Fruit fly (Drosophila melanogaster): ENCODE results near the gene CG9213.

The CG9213 gene

dm6 chrX:15610957-15611356, 36.6 kb upstream of the CG9213 start (continued):
- TF ChIP-seq Dfd (GFP tag; optimal IDR thresholded peaks at IDR 0.05) = no peak
- no peak for TF ChIP-seq psq (GFP tag; optimal IDR thresholded peaks at IDR 0.05)
- no peak for TF ChIP-seq Jra (GFP tag; optimal IDR thresholded peaks at IDR 0.05)
- no peak for TF ChIP-seq dmrt93B (GFP tag; optimal IDR thresholded peaks at IDR 0.05)
- TF ChIP-seq sv (GFP tag; optimal IDR thresholded peaks at IDR 0.05) = no peak
- no peak for TF ChIP-seq Dif (GFP tag; optimal IDR thresholded peaks at IDR 0.05; ENCODE audit: partially characterized antibody)

- no peak for TF ChIP-seq tai (GFP tag; optimal IDR thresholded peaks at IDR 0.05)
- TF ChIP-seq usp (GFP tag; optimal IDR thresholded peaks at IDR 0.05) = no peak
- TF ChIP-seq N (GFP tag; optimal IDR thresholded peaks at IDR 0.05) = no peak
- no peak for TF ChIP-seq fru (GFP tag; optimal IDR thresholded peaks at IDR 0.05)
- no peak for TF ChIP-seq sv (GFP tag; optimal IDR thresholded peaks at IDR 0.05)
- no peak for TF ChIP-seq dmrt93B (GFP tag; optimal IDR thresholded peaks at IDR 0.05)
- TF ChIP-seq psq (GFP tag; optimal IDR thresholded peaks at IDR 0.05) = no peak
- no peak for TF ChIP-seq Hr78 (GFP tag; optimal IDR thresholded peaks at IDR 0.05)
- no peak for TF ChIP-seq h (GFP tag; optimal IDR thresholded peaks at IDR 0.05)
- no peak for TF ChIP-seq pan (optimal IDR thresholded peaks at IDR 0.05)
- TF ChIP-seq Dif (GFP tag; optimal IDR thresholded peaks at IDR 0.05; ENCODE audit: partially characterized antibody) = no peak
- TF ChIP-seq Vsx2 (GFP tag; optimal IDR thresholded peaks at IDR 0.05; ENCODE audit: partially characterized antibody) = no peak
- no peak for TF ChIP-seq Mio (GFP tag; optimal IDR thresholded peaks at IDR 0.05)
- TF ChIP-seq brk (GFP tag; optimal IDR thresholded peaks at IDR 0.05) = no peak
- no peak for TF ChIP-seq jim (GFP tag; optimal IDR thresholded peaks at IDR 0.05)
Observed at dm6 chrX:15610173-15610572, 35.8 kb upstream of the CG9213 start.

- TF ChIP-seq Rel (GFP tag; optimal IDR thresholded peaks at IDR 0.05) (no peak), Rel (tag; optimal IDR thresholded peaks at IDR 0.05) (no peak), dmrt93B (GFP tag; optimal IDR thresholded peaks at IDR 0.05) (no peak), psq (GFP tag; optimal IDR thresholded peaks at IDR 0.05) (no peak), Dif (GFP tag; optimal IDR thresholded peaks at IDR 0.05; ENCODE audit: partially characterized antibody) (no peak), Sp1 (GFP tag; optimal IDR thresholded peaks at IDR 0.05) (no peak), Jra (GFP tag; optimal IDR thresholded peaks at IDR 0.05) (no peak), Vsx2 (GFP tag; optimal IDR thresholded peaks at IDR 0.05; ENCODE audit: partially characterized antibody) (no peak), usp (GFP tag; optimal IDR thresholded peaks at IDR 0.05) (no peak), sv (GFP tag; optimal IDR thresholded peaks at IDR 0.05) (no peak), tai (GFP tag; optimal IDR thresholded peaks at IDR 0.05) (no peak), Hr83 (GFP tag; optimal IDR thresholded peaks at IDR 0.05; ENCODE audit: poor library complexity, severe bottlenecking) (no peak), CG32264 (GFP tag; optimal IDR thresholded peaks at IDR 0.05) (no peak), rgr (GFP tag; optimal IDR thresholded peaks at IDR 0.05) (no peak), Myc (optimal IDR thresholded peaks at IDR 0.05) (no peak)
Observed at dm6 chrX:15609351-15609750, 35.0 kb upstream of the CG9213 start.

dm6 chrX:15608751-15609345, 34.5 kb upstream of the CG9213 start:
- TF ChIP-seq fru (GFP tag; optimal IDR thresholded peaks at IDR 0.05) (peak; percentile 26), tai (GFP tag; optimal IDR thresholded peaks at IDR 0.05) (no peak), brk (GFP tag; optimal IDR thresholded peaks at IDR 0.05) (no peak), psq (GFP tag; optimal IDR thresholded peaks at IDR 0.05) (peak; percentile 71), Dif (GFP tag; optimal IDR thresholded peaks at IDR 0.05; ENCODE audit: partially characterized antibody) (no peak), Vsx2 (GFP tag; optimal IDR thresholded peaks at IDR 0.05; ENCODE audit: partially characterized antibody) (peak; percentile 29), Hr83 (GFP tag; optimal IDR thresholded peaks at IDR 0.05; ENCODE audit: poor library complexity, severe bottlenecking) (no peak), woc (GFP tag; optimal IDR thresholded peaks at IDR 0.05) (peak; percentile 18), sv (GFP tag; optimal IDR thresholded peaks at IDR 0.05) (no peak), CrebA (GFP tag; optimal IDR thresholded peaks at IDR 0.05; ENCODE audit: borderline replicate concordance) (no peak)

- no peak for TF ChIP-seq pan (optimal IDR thresholded peaks at IDR 0.05)
- TF ChIP-seq Sp1 (GFP tag; optimal IDR thresholded peaks at IDR 0.05) = no peak
- TF ChIP-seq br (GFP tag; optimal IDR thresholded peaks at IDR 0.05) = no peak
- no peak for TF ChIP-seq dmrt93B (GFP tag; optimal IDR thresholded peaks at IDR 0.05)
- TF ChIP-seq rgr (GFP tag; optimal IDR thresholded peaks at IDR 0.05) = peak; percentile 18
- no peak for TF ChIP-seq psq (GFP tag; optimal IDR thresholded peaks at IDR 0.05)
- TF ChIP-seq h (GFP tag; optimal IDR thresholded peaks at IDR 0.05) = peak; percentile 17
Observed at dm6 chrX:15602438-15602837, 28.1 kb upstream of the CG9213 start.

- TF ChIP-seq Dfd (GFP tag; optimal IDR thresholded peaks at IDR 0.05) = no peak
- TF ChIP-seq Rel (GFP tag; optimal IDR thresholded peaks at IDR 0.05) = no peak
- no peak for TF ChIP-seq Rel (tag; optimal IDR thresholded peaks at IDR 0.05)
- no peak for TF ChIP-seq pan (optimal IDR thresholded peaks at IDR 0.05)
- no peak for TF ChIP-seq dl (GFP tag; optimal IDR thresholded peaks at IDR 0.05; ENCODE audit: insufficient read depth in 1 of 2, partially characterized antibody in 2 of 2)
- no peak for TF ChIP-seq Jra (GFP tag; optimal IDR thresholded peaks at IDR 0.05)
- TF ChIP-seq psq (GFP tag; optimal IDR thresholded peaks at IDR 0.05) = no peak
- TF ChIP-seq OdsH (GFP tag; optimal IDR thresholded peaks at IDR 0.05) = no peak
- TF ChIP-seq dmrt93B (GFP tag; optimal IDR thresholded peaks at IDR 0.05) = no peak
- no peak for TF ChIP-seq lola (GFP tag; optimal IDR thresholded peaks at IDR 0.05)
- TF ChIP-seq br (GFP tag; optimal IDR thresholded peaks at IDR 0.05) = no peak
- TF ChIP-seq h (GFP tag; optimal IDR thresholded peaks at IDR 0.05) = no peak
Observed at dm6 chrX:15601285-15601684, 26.9 kb upstream of the CG9213 start.

Measured in whole organism, wandering third instar larva.